Fruit fly (Drosophila melanogaster) whole organism, pupa: ENCODE results near the gene Nin.

Source experiments
- CG10348 ChIP-seq: fragments of 200-800 bp; sonication (Bioruptor generic); IDR thresholded peaks from 2 replicates; pipeline ENCODE4 v1.3.6; 2022; ENCODE audit warnings: missing biosample characterization, missing genetic modification characterization
- CG13204 ChIP-seq: fragments of 200-800 bp; sonication (Bioruptor generic); optimal IDR thresholded peaks from 2 replicates; lab custom pipeline; 2018; ENCODE audit warnings: missing biosample characterization, mild to moderate bottlenecking, missing genetic modification characterization, moderate library complexity
- CG32121 ChIP-seq: fragments of 200-800 bp; sonication (Bioruptor generic); IDR thresholded peaks from 2 replicates; pipeline ENCODE4 v1.3.6; 2022; ENCODE audit warnings: missing biosample characterization, missing genetic modification characterization
- gl ChIP-seq: fragments of 200-800 bp; sonication (Bioruptor generic); optimal IDR thresholded peaks from 2 replicates; lab custom pipeline; 2018; ENCODE audit warnings: missing biosample characterization, mild to moderate bottlenecking, missing genetic modification characterization
- rn ChIP-seq: fragments of 200-800 bp; sonication (Bioruptor generic); IDR thresholded peaks from 2 replicates; pipeline ENCODE4 v1.3.6; 2022; ENCODE audit warnings: missing biosample characterization, missing genetic modification characterization

- TF ChIP-seq CG32121 (GFP tag; lab: Robert Waterston, UW) (no peak), rn (GFP tag; lab: Robert Waterston, UW) (no peak), CG10348 (GFP tag; lab: Robert Waterston, UW) (no peak), CG13204 (GFP tag; lab: Kevin White, UChicago) (no peak), gl (no peak)
These were observed 49.1 kb downstream of the Nin start for dm6 chr2L:5229239-5229638.
